Fruit fly (Drosophila melanogaster): ENCODE results near the gene Ada.

The Ada gene

dm6 chr3R:9064874-9065273, at the start of gene Ada, which contains the start of gene beag (continued):
- TF ChIP-seq gcm (GFP tag; optimal IDR thresholded peaks at IDR 0.05) (no peak), CG18619 (GFP tag; optimal IDR thresholded peaks at IDR 0.05) (no peak), CG17612 (GFP tag; IDR thresholded peaks at IDR 0.05) (no peak), CG34422 (GFP tag; IDR thresholded peaks at IDR 0.05) (peak; percentile 52; the same call in 1 of the 3 replicates), Side (GFP tag; optimal IDR thresholded peaks at IDR 0.05) (no peak), CG30403 (GFP tag; optimal IDR thresholded peaks at IDR 0.05) (peak; percentile 62), CG30431 (GFP tag; optimal IDR thresholded peaks at IDR 0.05) (no peak), lab (GFP tag; optimal IDR thresholded peaks at IDR 0.05) (peak; percentile 26), jumu (GFP tag; optimal IDR thresholded peaks at IDR 0.05) (peak; percentile 54), emc (GFP tag; optimal IDR thresholded peaks at IDR 0.05) (no peak), p53 (GFP tag; optimal IDR thresholded peaks at IDR 0.05) (no peak), Elba2 (GFP tag; optimal IDR thresholded peaks at IDR 0.05) (no peak), H2.0 (GFP tag; IDR thresholded peaks at IDR 0.05) (no peak; the same call in 1 of the 2 replicates), gsb (GFP tag; IDR thresholded peaks at IDR 0.05) (no peak), kni (GFP tag; optimal IDR thresholded peaks at IDR 0.05) (no peak), pho (GFP tag; optimal IDR thresholded peaks at IDR 0.05) (peak; percentile 60), CG3065 (GFP tag; optimal IDR thresholded peaks at IDR 0.05) (peak; percentile 43), aop (GFP tag; IDR thresholded peaks at IDR 0.05) (no peak), CG14965 (GFP tag; optimal IDR thresholded peaks at IDR 0.05; ENCODE audit: borderline replicate concordance) (no peak), CkIIα-i1 (GFP tag; IDR thresholded peaks at IDR 0.05) (no peak), CG30020 (tag; optimal IDR thresholded peaks at IDR 0.05) (peak; percentile 68), sr (GFP tag; IDR thresholded peaks at IDR 0.05) (no peak), dimm (GFP tag; IDR thresholded peaks at IDR 0.05) (no peak), nmo (GFP tag; optimal IDR thresholded peaks at IDR 0.05) (peak; percentile 51), CG14050 (GFP tag; IDR thresholded peaks at IDR 0.05) (no peak), Opbp (GFP tag; IDR thresholded peaks at IDR 0.05; ENCODE audit: partially characterized antibody) (peak; percentile 40; the same call in 1 of the 3 replicates), HLH4C (GFP tag; IDR thresholded peaks at IDR 0.05; ENCODE audit: partially characterized antibody) (peak; percentile 52; the same call in 1 of the 3 replicates), CG1529 (GFP tag; optimal IDR thresholded peaks at IDR 0.05) (no peak), croc (GFP tag; conservative IDR thresholded peaks at IDR 0.05) (no peak), tgo (GFP tag; IDR thresholded peaks at IDR 0.05) (no peak), nerfin-2 (GFP tag; IDR thresholded peaks at IDR 0.05; ENCODE audit: partially characterized antibody) (no peak), Drgx (GFP tag; IDR thresholded peaks at IDR 0.05) (no peak), Adf1 (GFP tag; IDR thresholded peaks at IDR 0.05) (no peak), slou (GFP tag; optimal IDR thresholded peaks at IDR 0.05) (no peak), insv (GFP tag; optimal IDR thresholded peaks at IDR 0.05) (no peak), CG3281 (GFP tag; optimal IDR thresholded peaks at IDR 0.05) (peak; percentile 83), D (optimal IDR thresholded peaks at IDR 0.05) (no peak), D (GFP tag; optimal IDR thresholded peaks at IDR 0.05) (no peak), kay (GFP tag; optimal IDR thresholded peaks at IDR 0.05) (no peak), CG7271 (tag; optimal IDR thresholded peaks at IDR 0.05) (no peak), nau (GFP tag; optimal IDR thresholded peaks at IDR 0.05) (no peak), CG8281 (tag; optimal IDR thresholded peaks at IDR 0.05) (no peak), amos (GFP tag; IDR thresholded peaks at IDR 0.05; ENCODE audit: partially characterized antibody) (peak; percentile 41; the same call in 1 of the 2 replicates), Fer3 (tag; optimal IDR thresholded peaks at IDR 0.05) (no peak), CG15514 (GFP tag; optimal IDR thresholded peaks at IDR 0.05) (peak; percentile 67), bcd (GFP tag; optimal IDR thresholded peaks at IDR 0.05) (no peak), tin (GFP tag; optimal IDR thresholded peaks at IDR 0.05) (peak; percentile 33), NC2α (GFP tag; optimal IDR thresholded peaks at IDR 0.05) (no peak), ERR (GFP tag; optimal IDR thresholded peaks at IDR 0.05) (peak; percentile 2), schlank (tag; optimal IDR thresholded peaks at IDR 0.05) (no peak), Gug (GFP tag; IDR thresholded peaks at IDR 0.05) (no peak), phol (tag; optimal IDR thresholded peaks at IDR 0.05) (peak; percentile 54)
